Fruit fly (Drosophila melanogaster): Measurements from ENCODE around the gene Arv1.

Gene Arv1

dm6 chr3L:21533270-21533948 lies 4.3 kb upstream of the Arv1 start, which contains the start of gene Mkrn1:
TSS of gene Mkrn1 (minus strand) at chr3L:21533713.
- TF ChIP-seq CG17801 (GFP tag; optimal IDR thresholded peaks at IDR 0.05; ENCODE audit: partially characterized antibody): peak; percentile 62

dm6 chr3L:21524071-21524889 lies 4.9 kb downstream of the Arv1 start:
- no peak for TF ChIP-seq CG17801 (GFP tag; optimal IDR thresholded peaks at IDR 0.05; ENCODE audit: partially characterized antibody)

- TF ChIP-seq CG17801 (GFP tag; optimal IDR thresholded peaks at IDR 0.05; ENCODE audit: partially characterized antibody): no peak
Measured at dm6 chr3L:21523059-21523836, 5.9 kb downstream of the Arv1 start, which contains the start of gene CG7611. TSS of gene CG7611 (plus strand) at chr3L:21523186.

dm6 chr3L:21518345-21518744 lies 10.8 kb downstream of the Arv1 start:
- no peak for TF ChIP-seq CG17801 (GFP tag; optimal IDR thresholded peaks at IDR 0.05; ENCODE audit: partially characterized antibody)

dm6 chr3L:21516716-21517266 lies 12.3 kb downstream of the Arv1 start:
- peak; percentile 19 for TF ChIP-seq CG17801 (GFP tag; optimal IDR thresholded peaks at IDR 0.05; ENCODE audit: partially characterized antibody)

- TF ChIP-seq CG17801 (GFP tag; optimal IDR thresholded peaks at IDR 0.05; ENCODE audit: partially characterized antibody): peak; percentile 86
Measured at dm6 chr3L:21515823-21516715, 13.1 kb downstream of the Arv1 start, which contains the start of the genes SAK and Cdk12. TSS of gene SAK (minus strand) at chr3L:21515887. TSS of gene Cdk12 (plus strand) at chr3L:21516306.

- peak; percentile 30 for TF ChIP-seq CG17801 (GFP tag; optimal IDR thresholded peaks at IDR 0.05; ENCODE audit: partially characterized antibody)
Measured at dm6 chr3L:21509488-21510122, 19.5 kb downstream of the Arv1 start.

dm6 chr3L:21508621-21509020 lies 20.5 kb downstream of the Arv1 start:
- no peak for TF ChIP-seq CG17801 (GFP tag; optimal IDR thresholded peaks at IDR 0.05; ENCODE audit: partially characterized antibody)

- no peak for TF ChIP-seq CG17801 (GFP tag; optimal IDR thresholded peaks at IDR 0.05; ENCODE audit: partially characterized antibody)
Measured at dm6 chr3L:21507955-21508354, 21.2 kb downstream of the Arv1 start.

dm6 chr3L:21507354-21507928 lies 21.7 kb downstream of the Arv1 start, which contains the start of the genes Glg1 and M6:
TSS of gene Glg1 (minus strand) at chr3L:21507538.
TSS of gene M6 (plus strand) at chr3L:21507852.
- peak; percentile 39 for TF ChIP-seq CG17801 (GFP tag; optimal IDR thresholded peaks at IDR 0.05; ENCODE audit: partially characterized antibody)

dm6 chr3L:21501928-21502327 lies 27.2 kb downstream of the Arv1 start:
- no peak for TF ChIP-seq CG17801 (GFP tag; optimal IDR thresholded peaks at IDR 0.05; ENCODE audit: partially characterized antibody)

dm6 chr3L:21501172-21501571 lies 28.0 kb downstream of the Arv1 start, which contains the start of gene Est-Q:
TSS of gene Est-Q (plus strand) at chr3L:21501421.
- no peak for TF ChIP-seq CG17801 (GFP tag; optimal IDR thresholded peaks at IDR 0.05; ENCODE audit: partially characterized antibody)
